Fruit fly (Drosophila melanogaster) whole organism, embryonic: Measurements from ENCODE around the gene Ero1L.
A peak's percentile ranks its signal among the peaks of the same experiment; 100 is the strongest.

Source experiments
- Atf6 ChIP-seq: fragments of 200-800 bp; sonication (Bioruptor generic); IDR thresholded peaks from 2 replicates; pipeline ENCODE4 v1.3.6; 2022; ENCODE audit warnings: missing biosample characterization, missing genetic modification characterization
- B-H2 ChIP-seq: fragments of 200-800 bp; sonication (Bioruptor generic); optimal IDR thresholded peaks from 2 replicates; lab custom pipeline; 2018; ENCODE audit warnings: missing biosample characterization, mild to moderate bottlenecking, missing genetic modification characterization
- Bdp1 ChIP-seq: fragments of 200-800 bp; sonication (Bioruptor generic); optimal IDR thresholded peaks from 3 replicates; lab custom pipeline; 2016; ENCODE audit warnings: missing biosample characterization, missing genetic modification characterization
- CG10147 ChIP-seq: fragments of 200-800 bp; sonication (Bioruptor generic); optimal IDR thresholded peaks from 2 replicates; lab custom pipeline; 2019; ENCODE audit warnings: missing biosample characterization, mild to moderate bottlenecking, missing genetic modification characterization, moderate library complexity
- CG10431 ChIP-seq: fragments of 200-800 bp; sonication (Bioruptor generic); optimal IDR thresholded peaks from 3 replicates; lab custom pipeline; 2018; ENCODE audit warnings: missing biosample characterization, mild to moderate bottlenecking, missing genetic modification characterization
- CG15601 ChIP-seq: fragments of 200-800 bp; sonication (Bioruptor generic); optimal IDR thresholded peaks from 3 replicates; lab custom pipeline; 2019; ENCODE audit warnings: missing biosample characterization, mild to moderate bottlenecking, missing genetic modification characterization, moderate library complexity
- CG18476 ChIP-seq: fragments of 200-800 bp; sonication (Bioruptor generic); optimal IDR thresholded peaks from 2 replicates; lab custom pipeline; 2016; ENCODE audit warnings: missing biosample characterization, mild to moderate bottlenecking, missing genetic modification characterization
- CG18599 ChIP-seq: fragments of 200-800 bp; sonication (Bioruptor generic); optimal IDR thresholded peaks from 3 replicates; lab custom pipeline; 2017; ENCODE audit warnings: missing biosample characterization, missing genetic modification characterization, mild to moderate bottlenecking, moderate library complexity, missing genetic modification reagents
- CG30020 ChIP-seq: fragments of 200-800 bp; optimal IDR thresholded peaks from 2 replicates; lab custom pipeline; 2019; ENCODE audit warnings: missing biosample characterization, mild to moderate bottlenecking, missing genetic modification characterization, moderate library complexity
- CG3281 ChIP-seq: fragments of 200-800 bp; sonication (Bioruptor generic); optimal IDR thresholded peaks from 3 replicates; lab custom pipeline; 2017; ENCODE audit warnings: missing biosample characterization, mild to moderate bottlenecking, missing genetic modification characterization
- CG33557 ChIP-seq: fragments of 200-800 bp; sonication (Bioruptor generic); optimal IDR thresholded peaks from 2 replicates; lab custom pipeline; 2019; ENCODE audit warnings: missing biosample characterization, mild to moderate bottlenecking, missing genetic modification characterization, moderate library complexity
- CG3995 ChIP-seq: fragments of 200-800 bp; sonication (Bioruptor generic); optimal IDR thresholded peaks from 3 replicates; lab custom pipeline; 2016; ENCODE audit warnings: missing biosample characterization, missing genetic modification characterization
- CG4328 ChIP-seq: fragments of 200-800 bp; sonication (Bioruptor generic); optimal IDR thresholded peaks from 3 replicates; lab custom pipeline; 2017; ENCODE audit warnings: missing biosample characterization, missing genetic modification reagents, missing genetic modification characterization
- CG7556 ChIP-seq: fragments of 200-800 bp; sonication (Bioruptor generic); optimal IDR thresholded peaks from 2 replicates; lab custom pipeline; 2017; ENCODE audit warnings: missing biosample characterization, mild to moderate bottlenecking, missing genetic modification characterization
- CG7786 ChIP-seq: fragments of 200-800 bp; sonication (Bioruptor generic); optimal IDR thresholded peaks from 2 replicates; lab custom pipeline; 2016; ENCODE audit warnings: missing biosample characterization, missing genetic modification characterization
- CG9215 ChIP-seq: fragments of 200-800 bp; sonication (Bioruptor generic); IDR thresholded peaks from 2 replicates; pipeline ENCODE4 v1.3.6; 2022; ENCODE audit warnings: missing biosample characterization, missing genetic modification characterization
- CHES-1-like ChIP-seq: fragments of 200-800 bp; sonication (Bioruptor generic); optimal IDR thresholded peaks from 2 replicates; lab custom pipeline; 2016; ENCODE audit warnings: missing biosample characterization, missing genetic modification characterization
- Camta ChIP-seq: fragments of 200-800 bp; sonication (Bioruptor generic); optimal IDR thresholded peaks from 2 replicates; lab custom pipeline; 2016; ENCODE audit warnings: missing biosample characterization, missing genetic modification characterization
- CkIIα-i1 ChIP-seq: fragments of 200-800 bp; sonication (Bioruptor generic); IDR thresholded peaks from 2 replicates; pipeline ENCODE4 v1.3.6; 2022; ENCODE audit warnings: missing biosample characterization, missing genetic modification characterization
- D ChIP-seq, 2 experiments: fragments of 200-800 bp in 1 of 2; fragments of >200 bp in 1 of 2; sonication (Bioruptor generic) in 1 of 2; optimal IDR thresholded peaks; 2 replicates in 1 of 2; 3 replicates in 1 of 2; lab custom pipeline; 2017; ENCODE audit warnings: mild to moderate bottlenecking in 1 of 2, missing biosample characterization in 1 of 2, missing genetic modification characterization in 1 of 2, missing genetic modification reagents in 1 of 2
- Dip3 ChIP-seq: fragments of 200-800 bp; sonication (Bioruptor generic); optimal IDR thresholded peaks from 3 replicates; lab custom pipeline; 2016; ENCODE audit warnings: missing biosample characterization, missing genetic modification characterization
- Hey ChIP-seq: fragments of 200-800 bp; sonication (Bioruptor generic); optimal IDR thresholded peaks from 3 replicates; lab custom pipeline; 2018; ENCODE audit warnings: missing biosample characterization, mild to moderate bottlenecking, missing genetic modification characterization
- Kr ChIP-seq: fragments of 200-800 bp; sonication (Bioruptor generic); optimal IDR thresholded peaks from 2 replicates; lab custom pipeline; 2017; ENCODE audit warnings: missing biosample characterization, mild to moderate bottlenecking, missing genetic modification characterization
- Myb ChIP-seq: fragments of 200-800 bp; sonication (Bioruptor generic); optimal IDR thresholded peaks from 2 replicates; lab custom pipeline; 2016; ENCODE audit warnings: missing biosample characterization, missing genetic modification characterization
- NFAT ChIP-seq: fragments of 200-800 bp; sonication (Bioruptor generic); IDR thresholded peaks from 2 replicates; pipeline ENCODE4 v1.3.6; 2022; ENCODE audit warnings: missing biosample characterization, missing genetic modification characterization
- Oli ChIP-seq: fragments of 200-800 bp; sonication (Bioruptor generic); optimal IDR thresholded peaks from 2 replicates; lab custom pipeline; 2018; ENCODE audit warnings: missing biosample characterization, mild to moderate bottlenecking, missing genetic modification characterization, moderate library complexity
- aop ChIP-seq: fragments of 200-800 bp; sonication (Bioruptor generic); IDR thresholded peaks from 2 replicates; pipeline ENCODE4 v1.3.6; 2022; ENCODE audit warnings: missing biosample characterization, missing genetic modification characterization
- bigmax ChIP-seq: fragments of 200-800 bp; sonication (Bioruptor generic); optimal IDR thresholded peaks from 2 replicates; lab custom pipeline; 2018; ENCODE audit warnings: missing biosample characterization, mild to moderate bottlenecking, missing genetic modification characterization
- bowl ChIP-seq: fragments of 200-800 bp; sonication (Bioruptor generic); IDR thresholded peaks from 2 replicates; pipeline ENCODE4 v1.3.6; 2022; ENCODE audit warnings: missing biosample characterization, missing genetic modification characterization
- cas ChIP-seq: fragments of 200-800 bp; sonication (Bioruptor generic); IDR thresholded peaks from 2 replicates; pipeline ENCODE4 v1.3.6; 2022; ENCODE audit warnings: missing biosample characterization, missing genetic modification characterization
- croc ChIP-seq: fragments of 200-800 bp; sonication (Bioruptor generic); conservative IDR thresholded peaks from 3 replicates; pipeline ENCODE4 v1.3.6; 2022; ENCODE audit warnings: missing biosample characterization, missing genetic modification characterization
- da ChIP-seq: fragments of 200-800 bp; sonication (Bioruptor generic); optimal IDR thresholded peaks from 2 replicates; lab custom pipeline; 2016; ENCODE audit warnings: missing biosample characterization, missing genetic modification characterization
- dmrt11E ChIP-seq: fragments of 200-800 bp; sonication (Bioruptor generic); optimal IDR thresholded peaks from 3 replicates; lab custom pipeline; 2018; ENCODE audit warnings: missing biosample characterization, mild to moderate bottlenecking, missing genetic modification characterization, moderate library complexity
- gcm2 ChIP-seq: fragments of 200-800 bp; sonication (Bioruptor generic); optimal IDR thresholded peaks from 2 replicates; lab custom pipeline; 2016; ENCODE audit warnings: missing biosample characterization, missing genetic modification characterization
- gro ChIP-seq: fragments of 200-800 bp; sonication (Bioruptor generic); optimal IDR thresholded peaks from 2 replicates; lab custom pipeline; 2016; ENCODE audit warnings: missing biosample characterization, missing genetic modification characterization
- hth ChIP-seq: fragments of >200 bp; optimal IDR thresholded peaks from 2 replicates; lab custom pipeline; 2017; ENCODE audit warnings: inconsistent platforms
- mirr ChIP-seq: fragments of 200-800 bp; sonication (Bioruptor generic); optimal IDR thresholded peaks from 3 replicates; lab custom pipeline; 2018; ENCODE audit warnings: missing biosample characterization, mild to moderate bottlenecking, missing genetic modification characterization
- nom ChIP-seq: fragments of 200-800 bp; sonication (Bioruptor generic); optimal IDR thresholded peaks from 2 replicates; lab custom pipeline; 2017; ENCODE audit warnings: missing biosample characterization, missing genetic modification characterization, mild to moderate bottlenecking, moderate library complexity, missing genetic modification reagents
- onecut ChIP-seq: fragments of 200-800 bp; sonication (Bioruptor generic); IDR thresholded peaks from 2 replicates; pipeline ENCODE4 v1.3.6; 2022; ENCODE audit warnings: missing biosample characterization, missing genetic modification characterization
- pros ChIP-seq: fragments of 200-800 bp; sonication (Bioruptor generic); optimal IDR thresholded peaks from 3 replicates; lab custom pipeline; 2019; ENCODE audit warnings: missing biosample characterization, mild to moderate bottlenecking, missing genetic modification characterization, moderate library complexity
- rib ChIP-seq: fragments of 200-800 bp; sonication (Bioruptor generic); IDR thresholded peaks from 2 replicates; pipeline ENCODE4 v1.3.6; 2022; ENCODE audit warnings: missing biosample characterization, missing genetic modification characterization
- sens ChIP-seq: fragments of 200-800 bp; sonication (Bioruptor generic); peaks from one replicate; lab custom pipeline; 2016; ENCODE audit warnings: missing biosample characterization, missing genetic modification characterization
- sim ChIP-seq: fragments of 200-800 bp; sonication (Bioruptor generic); IDR thresholded peaks from 2 replicates; pipeline ENCODE4 v1.3.6; 2022; ENCODE audit warnings: missing biosample characterization, missing genetic modification characterization
- stwl ChIP-seq: fragments of 200-800 bp; sonication (Bioruptor generic); optimal IDR thresholded peaks from 3 replicates; lab custom pipeline; 2018; ENCODE audit warnings: missing biosample characterization, mild to moderate bottlenecking, missing genetic modification characterization, moderate library complexity
- sug ChIP-seq: fragments of 200-800 bp; optimal IDR thresholded peaks from 2 replicates; lab custom pipeline; 2019; ENCODE audit warnings: missing biosample characterization, mild to moderate bottlenecking, missing genetic modification characterization, moderate library complexity
- tna ChIP-seq: fragments of 200-800 bp; sonication (Bioruptor generic); IDR thresholded peaks from 2 replicates; pipeline ENCODE4 v1.3.6; 2022; ENCODE audit warnings: missing biosample characterization, missing genetic modification characterization; ENCODE audit not compliant: partially characterized antibody
- tup ChIP-seq: fragments of 200-800 bp; sonication (Bioruptor generic); optimal IDR thresholded peaks from 2 replicates; lab custom pipeline; 2016; ENCODE audit warnings: missing biosample characterization, mild to moderate bottlenecking, missing genetic modification characterization, moderate library complexity
- zf30C ChIP-seq: fragments of 200-800 bp; sonication (Bioruptor generic); optimal IDR thresholded peaks from 3 replicates; lab custom pipeline; 2018; ENCODE audit warnings: missing biosample characterization, mild to moderate bottlenecking, missing genetic modification characterization

The Ero1L gene

dm6 chr3L:4138804-4139521 lies 31.2 kb upstream of the Ero1L start, which contains the start of the genes Rop and Ras64B (continued):
- peak; percentile 65 for TF ChIP-seq tna (GFP tag; lab: Robert Waterston, UW)
- no peak for TF ChIP-seq pros (GFP tag; lab: Kevin White, UChicago)
- no peak for TF ChIP-seq NFAT (GFP tag; lab: Robert Waterston, UW)
- TF ChIP-seq croc: no peak
- no peak for TF ChIP-seq zf30C (GFP tag; lab: Kevin White, UChicago)
- TF ChIP-seq Camta (GFP tag; lab: Kevin White, UChicago): no peak
- no peak for TF ChIP-seq dmrt11E (tag; lab: Kevin White, UChicago)
- TF ChIP-seq CG18476 (GFP tag; lab: Kevin White, UChicago): no peak
- no peak for TF ChIP-seq gcm2 (GFP tag; lab: Kevin White, UChicago)
- TF ChIP-seq gro (GFP tag; lab: Kevin White, UChicago): peak; percentile 53
- peak; percentile 9 for TF ChIP-seq CG33557 (GFP tag; lab: Kevin White, UChicago)
- peak; percentile 41 for TF ChIP-seq stwl (tag; lab: Kevin White, UChicago)
- no peak for TF ChIP-seq sim
- no peak for TF ChIP-seq Oli
- peak; percentile 90 for TF ChIP-seq sens (GFP tag; lab: Kevin White, UChicago)
- 0 out of 2 replicates have a peak, but pooled peaks have one; percentile 12 for TF ChIP-seq CkIIα-i1 (GFP tag; lab: Robert Waterston, UW)
- no peak for TF ChIP-seq hth
- TF ChIP-seq mirr (GFP tag; lab: Kevin White, UChicago): no peak
- TF ChIP-seq CG9215 (GFP tag; lab: Robert Waterston, UW): no peak
- TF ChIP-seq B-H2 (GFP tag; lab: Kevin White, UChicago): no peak
- TF ChIP-seq CHES-1-like: peak; percentile 75
- no peak for TF ChIP-seq tup (GFP tag; lab: Kevin White, UChicago)
- TF ChIP-seq CG18599 (GFP tag; lab: Kevin White, UChicago): no peak
- TF ChIP-seq onecut (GFP tag; lab: Robert Waterston, UW): 0 out of 2 replicates have a peak, but pooled peaks have one; percentile 1
- peak; percentile 14 for TF ChIP-seq da
- TF ChIP-seq CG15601 (tag; lab: Kevin White, UChicago): peak; percentile 42
- TF ChIP-seq Dip3 (GFP tag; lab: Kevin White, UChicago): no peak
- TF ChIP-seq CG7556 (GFP tag; lab: Kevin White, UChicago): no peak
- no peak for TF ChIP-seq Hey (tag; lab: Kevin White, UChicago)
- TF ChIP-seq Bdp1 (GFP tag; lab: Kevin White, UChicago): no peak
- TF ChIP-seq CG30020: peak; percentile 27
- TF ChIP-seq Myb: peak; percentile 62
- TF ChIP-seq cas (GFP tag; lab: Robert Waterston, UW): no peak
- no peak for TF ChIP-seq Kr (GFP tag; lab: Kevin White, UChicago)
- TF ChIP-seq bigmax: no peak
- no peak for TF ChIP-seq rib (GFP tag; lab: Robert Waterston, UW)
- TF ChIP-seq D (optimal IDR thresholded peaks at IDR 0.05; lab: Kevin White, UChicago): no peak
- no peak for TF ChIP-seq D (GFP tag; optimal IDR thresholded peaks at IDR 0.05; lab: Kevin White, UChicago)
- peak; percentile 33 for TF ChIP-seq CG10147

dm6 chr3L:4141167-4141566 lies 29.0 kb upstream of the Ero1L start, which contains the start of gene Akh:
Gene Akh (plus strand): TSS chr3L:4141467.
- TF ChIP-seq bowl (no peak), aop (GFP tag; lab: Robert Waterston, UW) (no peak), nom (no peak), sug (tag; lab: Kevin White, UChicago) (no peak), CG3281 (GFP tag; lab: Kevin White, UChicago) (no peak), CG10431 (GFP tag; lab: Kevin White, UChicago) (no peak), CG7786 (GFP tag; lab: Kevin White, UChicago) (no peak), CG3995 (no peak), CG4328 (GFP tag; lab: Kevin White, UChicago) (no peak), Atf6 (GFP tag; lab: Robert Waterston, UW) (no peak)
